Worm (Caenorhabditis elegans): ENCODE measurements around the gene atg-16.1.

The atg-16.1 gene

DNA sequence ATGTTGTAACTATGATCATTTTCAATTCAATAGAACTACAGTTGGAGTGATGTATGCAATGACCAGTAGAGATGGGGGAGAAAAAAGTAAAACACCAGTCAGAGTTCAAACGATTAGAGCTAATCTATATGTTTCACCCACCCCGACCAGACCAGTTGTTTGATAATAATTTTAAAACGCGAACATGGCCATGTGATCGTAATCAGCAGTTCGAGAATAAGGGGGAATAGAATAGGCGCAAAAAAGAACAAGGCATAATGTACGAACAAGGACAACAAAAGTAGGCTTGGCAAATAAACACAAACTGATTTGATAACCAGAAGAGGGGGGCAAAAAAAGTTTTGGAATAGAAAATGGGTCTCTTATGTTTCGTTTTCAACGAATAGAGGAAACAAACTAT lies 35.8 kb upstream of the atg-16.1 start (continued):
- no peak for TF ChIP-seq ets-4 (GFP tag; optimal IDR thresholded peaks at IDR 0.05)
- no peak for TF ChIP-seq Y53G8AR.9 (GFP tag; conservative IDR thresholded peaks at IDR 0.05)

DNA sequence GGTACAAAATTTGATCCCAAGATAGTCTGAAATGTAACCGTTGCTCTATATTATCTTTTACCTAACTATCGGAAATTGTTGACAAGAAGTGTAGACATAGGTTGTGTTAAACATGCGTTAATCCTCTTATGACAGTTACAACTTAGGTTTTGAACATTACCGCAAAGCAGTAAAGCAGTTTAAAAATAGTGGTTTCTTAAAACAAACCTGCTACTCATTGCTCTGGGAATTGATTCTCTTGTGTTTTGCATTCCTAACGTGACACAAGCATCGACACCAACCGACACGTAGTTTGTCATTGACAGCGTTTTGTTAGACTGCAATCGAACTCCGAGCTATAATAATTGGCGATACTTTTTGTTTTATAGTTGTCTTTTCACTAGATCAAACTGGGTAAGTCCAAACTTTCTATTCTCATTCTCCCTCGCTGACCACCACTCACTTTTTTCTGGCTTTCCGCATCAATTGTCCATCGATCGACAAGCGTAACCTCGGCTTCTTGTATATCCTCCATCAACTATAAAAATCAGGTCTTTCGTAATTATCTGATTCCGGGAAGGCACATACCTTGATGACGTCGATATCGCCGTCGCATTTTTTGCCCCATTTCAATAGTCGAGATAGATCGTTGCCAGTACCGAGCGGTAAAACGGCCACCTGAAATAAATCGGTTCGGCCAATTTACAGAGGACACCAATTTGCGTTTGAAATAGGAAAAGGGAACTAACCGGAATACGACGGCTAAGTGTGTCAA lies 33.7 kb upstream of the atg-16.1 start:
- TF ChIP-seq B0261.1 (tag; optimal IDR thresholded peaks at IDR 0.05) (no peak), ekl-4 (GFP tag; IDR thresholded peaks at IDR 0.05) (no peak), sdz-38 (tag; optimal IDR thresholded peaks at IDR 0.05) (no peak), D2030.7 (GFP tag; IDR thresholded peaks at IDR 0.05) (no peak), ceh-40 (GFP tag; IDR thresholded peaks at IDR 0.05) (no peak), die-1 (tag; optimal IDR thresholded peaks at IDR 0.05) (no peak), ceh-91 (GFP tag; IDR thresholded peaks at IDR 0.05) (no peak), rec-8 (tag; optimal IDR thresholded peaks at IDR 0.05) (no peak), ztf-26 (tag; optimal IDR thresholded peaks at IDR 0.05) (no peak), somi-1 (GFP tag; optimal IDR thresholded peaks at IDR 0.05) (no peak), F33H1.4 (GFP tag; IDR thresholded peaks at IDR 0.05) (no peak), ztf-22 (GFP tag; optimal IDR thresholded peaks at IDR 0.05) (no peak), hmg-1.2 (GFP tag; IDR thresholded peaks at IDR 0.05) (no peak), ceh-58 (GFP tag; IDR thresholded peaks at IDR 0.05) (no peak), hlh-12 (tag; optimal IDR thresholded peaks at IDR 0.05) (no peak)

DNA sequence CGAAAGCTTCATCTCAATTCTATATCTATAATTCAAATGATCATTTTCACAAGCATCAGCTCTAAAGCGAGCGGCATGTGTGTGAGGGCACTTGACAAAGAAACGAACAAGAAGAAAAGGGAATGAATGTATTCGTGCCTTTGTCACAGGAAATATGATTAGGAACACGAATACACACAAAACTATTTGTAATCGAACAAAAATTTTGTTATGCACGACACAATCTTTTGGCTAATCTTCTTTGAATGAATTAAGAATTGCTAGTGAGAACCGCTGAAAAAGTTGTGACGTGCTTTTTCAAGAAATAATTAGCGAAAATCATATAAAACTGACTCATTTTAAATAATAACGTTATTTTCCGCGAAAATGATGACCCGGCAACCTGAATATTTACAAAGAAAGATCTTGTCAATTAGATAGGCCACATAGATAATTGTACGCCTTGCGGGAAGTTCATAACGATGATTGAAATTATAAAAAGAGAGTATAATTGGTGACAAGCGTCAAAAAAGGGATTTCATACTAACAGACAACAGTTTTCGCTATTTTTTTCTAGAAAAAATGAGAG lies 31.3 kb upstream of the atg-16.1 start:
- TF ChIP-seq repo-1 (tag; optimal IDR thresholded peaks at IDR 0.05) (no peak), attf-3 (GFP tag; conservative IDR thresholded peaks at IDR 0.05) (no peak), lin-40 (tag; optimal IDR thresholded peaks at IDR 0.05) (no peak), aptf-3 (GFP tag; IDR thresholded peaks at IDR 0.05) (no peak)

DNA sequence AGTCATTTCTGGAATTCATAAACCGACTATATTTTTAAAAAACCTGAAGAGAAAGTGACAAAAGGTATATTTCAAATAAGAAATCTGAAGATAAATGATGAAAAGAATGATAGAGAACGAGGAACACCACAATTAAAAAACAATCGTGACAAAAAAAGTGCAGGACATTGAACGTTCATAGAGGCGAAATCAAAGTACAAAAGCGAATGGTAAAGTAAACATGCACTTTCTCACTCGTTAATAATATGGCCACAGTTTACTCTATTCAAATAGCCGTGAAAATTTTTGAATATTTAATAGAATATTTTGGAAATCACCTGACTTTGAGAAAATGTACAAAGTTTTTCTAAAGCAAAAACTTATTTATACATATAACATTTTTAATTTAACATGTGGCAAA lies 29.9 kb upstream of the atg-16.1 start, which contains the start of gene F46H6.5:
Gene F46H6.5, minus strand, starts transcription at position 10 of the 400 bp plus-strand sequence.
- TF ChIP-seq F33H1.4 (GFP tag; IDR thresholded peaks at IDR 0.05) = no peak
- TF ChIP-seq F37B4.10 (GFP tag; IDR thresholded peaks at IDR 0.05) = no peak
- no peak for TF ChIP-seq nfyb-1 (GFP tag; IDR thresholded peaks at IDR 0.05)
- TF ChIP-seq madf-8 (GFP tag; conservative IDR thresholded peaks at IDR 0.05) = no peak
- TF ChIP-seq repo-1 (tag; optimal IDR thresholded peaks at IDR 0.05) = no peak
- TF ChIP-seq tbx-9 (tag; optimal IDR thresholded peaks at IDR 0.05; ENCODE audit: borderline replicate concordance) = no peak
- no peak for TF ChIP-seq Y53G8AR.9 (GFP tag; conservative IDR thresholded peaks at IDR 0.05)
- TF ChIP-seq F22D6.2 (tag; optimal IDR thresholded peaks at IDR 0.05) = no peak

DNA sequence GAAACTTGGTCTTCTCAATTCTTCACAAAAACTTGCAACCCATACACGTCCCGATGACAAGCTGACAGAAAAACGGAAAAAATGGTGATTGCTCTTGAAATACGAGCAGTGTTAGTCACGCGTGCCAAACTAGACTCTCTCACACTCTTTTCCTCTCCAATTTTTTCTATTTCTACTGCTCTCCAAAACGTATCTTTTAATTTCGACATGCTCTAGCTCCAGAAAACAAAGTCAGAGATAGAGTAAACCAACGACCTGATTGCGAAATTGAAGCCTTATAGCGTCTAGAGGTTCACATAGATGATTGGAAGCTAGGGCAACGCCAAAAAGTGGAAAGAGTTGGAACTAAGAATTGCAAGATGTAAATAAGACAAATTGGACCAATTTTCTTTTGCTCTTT lies 28.1 kb upstream of the atg-16.1 start:
- TF ChIP-seq egl-18 (GFP tag; IDR thresholded peaks at IDR 0.05) (no peak), cebp-1 (GFP tag; IDR thresholded peaks at IDR 0.05) (no peak), cebp-1 (tag; optimal IDR thresholded peaks at IDR 0.05) (peak; percentile 91)

DNA sequence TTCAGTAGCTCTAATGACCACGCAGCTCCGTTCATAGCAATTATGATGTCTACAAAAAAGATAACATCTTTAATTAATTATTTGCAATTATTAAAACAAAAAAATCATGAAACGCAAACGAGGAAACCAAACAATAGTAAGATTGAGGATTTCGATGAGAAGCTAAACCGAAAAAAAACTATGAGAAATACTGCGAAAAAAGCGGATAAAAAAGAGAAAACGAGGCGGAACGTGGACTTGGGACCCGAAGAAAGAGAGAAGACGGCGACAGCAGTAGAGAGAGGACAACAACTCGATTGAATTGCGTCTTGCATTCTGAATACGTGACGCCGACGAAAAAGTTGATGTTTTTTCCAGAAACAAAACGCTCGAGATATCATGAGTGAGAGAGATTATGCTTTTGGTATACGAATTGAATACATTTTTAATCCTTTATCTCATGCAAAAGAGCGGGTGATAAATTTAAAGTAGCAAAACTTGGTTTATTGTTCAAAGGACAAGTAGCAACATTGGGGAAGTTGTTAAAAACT lies 26.6 kb upstream of the atg-16.1 start, which contains the start of gene ncr-1:
Gene ncr-1, minus strand, starts transcription at position 51 of the 530 bp plus-strand sequence.
- TF ChIP-seq F39B2.1 (GFP tag; IDR thresholded peaks at IDR 0.05) (no peak), F52B5.7 (tag; optimal IDR thresholded peaks at IDR 0.05) (no peak), cebp-2 (GFP tag; IDR thresholded peaks at IDR 0.05) (no peak), lsl-1 (GFP tag; optimal IDR thresholded peaks at IDR 0.05) (no peak), snpc-3.4 (tag; optimal IDR thresholded peaks at IDR 0.05) (no peak), F22D6.2 (tag; optimal IDR thresholded peaks at IDR 0.05) (no peak), ztf-25 (GFP tag; IDR thresholded peaks at IDR 0.05) (no peak)

All from whole organism, young adult.